Worm (Caenorhabditis elegans) whole organism, midembryonic: ENCODE results near the gene mig-22.

Experiments used
- flt-1 ChIP-seq: fragments of 200-800 bp; sonication (Bioruptor generic); IDR thresholded peaks from 2 replicates; pipeline ENCODE4 v1.3.6; 2022; ENCODE audit warnings: missing genetic modification characterization, missing compliant biosample characterization
- klf-2 ChIP-seq: fragments of 200-800 bp; sonication (Bioruptor generic); conservative IDR thresholded peaks from 2 replicates; pipeline ENCODE4 v1.3.6; 2022; ENCODE audit warnings: missing genetic modification reagents, missing genetic modification characterization, missing compliant biosample characterization
- tab-1 ChIP-seq: fragments of 200-800 bp; sonication (Bioruptor generic); IDR thresholded peaks from 2 replicates; pipeline ENCODE4 v1.3.6; 2022; ENCODE audit warnings: missing genetic modification characterization, missing compliant biosample characterization
- ztf-23 ChIP-seq: fragments of 200-800 bp; sonication (Bioruptor generic); IDR thresholded peaks from 2 replicates; pipeline ENCODE4 v1.3.6; 2022; ENCODE audit warnings: missing genetic modification reagents, missing genetic modification characterization, missing compliant biosample characterization
- ztf-29 ChIP-seq: fragments of 200-800 bp; sonication (Bioruptor generic); IDR thresholded peaks from 2 replicates; pipeline ENCODE4 v1.3.6; 2022; ENCODE audit warnings: missing genetic modification reagents, missing genetic modification characterization, missing compliant biosample characterization

- TF ChIP-seq klf-2 (GFP tag; lab: Robert Waterston, UW) = peak; percentile 76
- TF ChIP-seq flt-1 (GFP tag; lab: Robert Waterston, UW) = peak; percentile 90
- TF ChIP-seq ztf-23 (GFP tag; lab: Robert Waterston, UW) = peak; percentile 88
- peak; percentile 87 for TF ChIP-seq tab-1 (GFP tag; lab: Robert Waterston, UW)
- peak; percentile 75 for TF ChIP-seq ztf-29 (GFP tag; lab: Robert Waterston, UW)
Measured at ce11 chrIII:8767889-8768361, 783 bp upstream of the mig-22 start, which contains the start of gene mtss-1.
